Worm (Caenorhabditis elegans) whole organism, L2 larva: Measurements from ENCODE around the gene cyp-13B1.
A peak's percentile ranks its signal among the peaks of the same experiment; 100 is the strongest.

Experiments used
- F13H6.1 ChIP-seq: sonication (generic microtip); optimal IDR thresholded peaks from 2 replicates; lab custom pipeline; 2016; ENCODE audit warnings: missing genetic modification characterization, missing compliant biosample characterization
- Y55F3AM.14 ChIP-seq: fragments of 200-800 bp; sonication (Bioruptor generic); optimal IDR thresholded peaks from 2 replicates; lab custom pipeline; 2018; ENCODE audit warnings: mild to moderate bottlenecking, missing genetic modification characterization, missing compliant biosample characterization
- ZK546.5 ChIP-seq: sonication (generic microtip); optimal IDR thresholded peaks from 2 replicates; lab custom pipeline; 2017; ENCODE audit warnings: missing biosample characterization, missing genetic modification characterization
- aly-2 ChIP-seq: fragments of 150-350 bp; optimal IDR thresholded peaks from 2 replicates; lab custom pipeline; 2014; ENCODE audit warnings: missing biosample characterization, missing genetic modification characterization
- blmp-1 ChIP-seq: sonication (generic microtip); optimal IDR thresholded peaks from 2 replicates; lab custom pipeline; 2017; ENCODE audit warnings: missing genetic modification characterization, mild to moderate bottlenecking, missing compliant biosample characterization, antibody characterized with exemption, moderate library complexity; ENCODE audit not compliant: insufficient read depth
- ceh-16 ChIP-seq: fragments of 150-350 bp; optimal IDR thresholded peaks from 2 replicates; lab custom pipeline; 2014; ENCODE audit warnings: missing biosample characterization, missing genetic modification characterization
- ceh-82 ChIP-seq: fragments of 150-350 bp; optimal IDR thresholded peaks from 2 replicates; lab custom pipeline; 2014; ENCODE audit warnings: missing biosample characterization, missing genetic modification characterization
- crh-2 ChIP-seq: sonication (generic microtip); optimal IDR thresholded peaks from 2 replicates; lab custom pipeline; 2017; ENCODE audit warnings: missing biosample characterization, missing genetic modification characterization
- elt-1 ChIP-seq: fragments of 150-350 bp; optimal IDR thresholded peaks from 2 replicates; lab custom pipeline; 2014; ENCODE audit warnings: missing biosample characterization, missing genetic modification characterization
- elt-3 ChIP-seq: sonication (generic microtip); optimal IDR thresholded peaks from 2 replicates; lab custom pipeline; 2017; ENCODE audit warnings: missing biosample characterization, missing genetic modification characterization
- fos-1 ChIP-seq: fragments of 150-350 bp; optimal IDR thresholded peaks from 2 replicates; lab custom pipeline; 2014; ENCODE audit warnings: missing biosample characterization, missing genetic modification characterization
- gmeb-1 ChIP-seq: fragments of 150-350 bp; optimal IDR thresholded peaks from 2 replicates; lab custom pipeline; 2014; ENCODE audit warnings: missing biosample characterization, missing genetic modification characterization
- lin-11 ChIP-seq: fragments of 150-350 bp; sonication (generic microtip); optimal IDR thresholded peaks from 2 replicates; lab custom pipeline; 2014; ENCODE audit warnings: missing biosample characterization, missing genetic modification characterization, inconsistent platforms, mixed read lengths
- lin-13 ChIP-seq: fragments of 150-350 bp; optimal IDR thresholded peaks from 2 replicates; lab custom pipeline; 2014; ENCODE audit warnings: missing biosample characterization, missing genetic modification reagents, missing genetic modification characterization
- nhr-10 ChIP-seq: sonication (generic microtip); optimal IDR thresholded peaks from 2 replicates; lab custom pipeline; 2017; ENCODE audit warnings: missing biosample characterization, missing genetic modification characterization
- nhr-11 ChIP-seq: fragments of 150-350 bp; optimal IDR thresholded peaks from 2 replicates; lab custom pipeline; 2014; ENCODE audit warnings: missing biosample characterization, missing genetic modification characterization
- nhr-12 ChIP-seq: fragments of 150-350 bp; optimal IDR thresholded peaks from 2 replicates; lab custom pipeline; 2014; ENCODE audit warnings: missing biosample characterization, missing genetic modification characterization
- nhr-129 ChIP-seq: fragments of 150-350 bp; optimal IDR thresholded peaks from 2 replicates; lab custom pipeline; 2014; ENCODE audit warnings: missing biosample characterization, missing genetic modification characterization
- nhr-21 ChIP-seq: fragments of 150-350 bp; optimal IDR thresholded peaks from 2 replicates; lab custom pipeline; 2014; ENCODE audit warnings: missing biosample characterization, missing genetic modification characterization
- nhr-237 ChIP-seq: fragments of 150-350 bp; optimal IDR thresholded peaks from 2 replicates; lab custom pipeline; 2014; ENCODE audit warnings: missing biosample characterization, missing genetic modification characterization
- nhr-25 ChIP-seq: fragments of 150-350 bp; sonication (generic microtip); optimal IDR thresholded peaks from 3 replicates; lab custom pipeline; 2014; ENCODE audit warnings: missing biosample characterization, missing genetic modification characterization
- nhr-6 ChIP-seq: fragments of 150-350 bp; optimal IDR thresholded peaks from 2 replicates; lab custom pipeline; 2014; ENCODE audit warnings: missing biosample characterization, missing genetic modification characterization
- peb-1 ChIP-seq: fragments of 150-350 bp; optimal IDR thresholded peaks from 2 replicates; lab custom pipeline; 2014; ENCODE audit warnings: missing biosample characterization, missing genetic modification characterization
- skn-1 ChIP-seq: sonication (generic microtip); optimal IDR thresholded peaks from 2 replicates; lab custom pipeline; 2017; ENCODE audit warnings: missing biosample characterization, missing genetic modification characterization
- sma-3 ChIP-seq: sonication (generic microtip); optimal IDR thresholded peaks from 2 replicates; lab custom pipeline; 2016; ENCODE audit warnings: missing genetic modification reagents, missing genetic modification characterization, missing compliant biosample characterization
- sma-9 ChIP-seq, 2 experiments: fragments of 150-350 bp in 1 of 2; sonication (generic microtip) in 1 of 2; optimal IDR thresholded peaks; 2 replicates each; lab custom pipeline; 2014 to 2016; ENCODE audit warnings: missing genetic modification characterization in 2 of 2, mild to moderate bottlenecking in 1 of 2, missing biosample characterization in 1 of 2, missing compliant biosample characterization in 1 of 2, missing genetic modification reagents in 1 of 2, moderate library complexity in 1 of 2
- unc-55 ChIP-seq: fragments of 150-350 bp; sonication (generic microtip); optimal IDR thresholded peaks from 3 replicates; lab custom pipeline; 2014; ENCODE audit warnings: missing biosample characterization, missing genetic modification reagents, missing genetic modification characterization
- unc-62 ChIP-seq: fragments of 150-350 bp; optimal IDR thresholded peaks from 2 replicates; lab custom pipeline; 2014; ENCODE audit warnings: missing biosample characterization, missing genetic modification reagents, missing genetic modification characterization
- ztf-11 ChIP-seq: sonication (generic microtip); optimal IDR thresholded peaks from 2 replicates; lab custom pipeline; 2017; ENCODE audit warnings: missing biosample characterization, missing genetic modification characterization
- ztf-4 ChIP-seq: fragments of 150-350 bp; optimal IDR thresholded peaks from 2 replicates; lab custom pipeline; 2014; ENCODE audit warnings: missing biosample characterization, missing genetic modification characterization

The cyp-13B1 gene

ce11 chrX:13380988-13381742, 28.3 kb downstream of the cyp-13B1 start:
- TF ChIP-seq ceh-82 (no peak), nhr-129 (tag; lab: Kevin White, UChicago) (peak; percentile 35), Y55F3AM.14 (GFP tag; lab: Kevin White, UChicago) (no peak), aly-2 (tag; lab: Kevin White, UChicago) (no peak), unc-55 (GFP tag; lab: Kevin White, UChicago) (peak; percentile 36), elt-1 (tag; lab: Kevin White, UChicago) (no peak)

ce11 chrX:13379072-13379471, 30.4 kb downstream of the cyp-13B1 start:
- TF ChIP-seq nhr-6 (tag; lab: Kevin White, UChicago) (no peak), nhr-129 (tag; lab: Kevin White, UChicago) (peak; percentile 3)

- TF ChIP-seq nhr-21 (tag; lab: Kevin White, UChicago) = no peak
- no peak for TF ChIP-seq nhr-11
- no peak for TF ChIP-seq ceh-16 (tag; lab: Kevin White, UChicago)
Observed at ce11 chrX:13376851-13377250, 32.6 kb downstream of the cyp-13B1 start, which contains the start of the genes C49F8.14 and gem-1. Gene C49F8.14, minus strand, starts transcription at chrX:13376949. Gene gem-1, minus strand, starts transcription at chrX:13376992.

ce11 chrX:13376185-13376584, 33.3 kb downstream of the cyp-13B1 start:
- TF ChIP-seq skn-1 (tag; lab: Kevin White, UChicago) = no peak
- no peak for TF ChIP-seq nhr-25 (tag; lab: Kevin White, UChicago)
- TF ChIP-seq lin-13 (GFP tag; lab: Kevin White, UChicago) = no peak

ce11 chrX:13368283-13368682, 41.2 kb downstream of the cyp-13B1 start:
- TF ChIP-seq nhr-21 (tag; lab: Kevin White, UChicago) (no peak), blmp-1 (tag; lab: Kevin White, UChicago) (peak; percentile 1), fos-1 (peak; percentile 89), lin-13 (GFP tag; lab: Kevin White, UChicago) (no peak), lin-11 (no peak), unc-55 (GFP tag; lab: Kevin White, UChicago) (no peak), crh-2 (tag; lab: Kevin White, UChicago) (peak; percentile 39), gmeb-1 (tag; lab: Kevin White, UChicago) (no peak), unc-62 (no peak), nhr-6 (tag; lab: Kevin White, UChicago) (no peak), ZK546.5 (tag; lab: Kevin White, UChicago) (no peak), sma-9 (GFP tag; optimal IDR thresholded peaks at IDR 0.05; lab: Kevin White, UChicago) (peak; percentile 83), sma-9 (tag; optimal IDR thresholded peaks at IDR 0.05; lab: Kevin White, UChicago) (no peak), Y55F3AM.14 (GFP tag; lab: Kevin White, UChicago) (no peak)

ce11 chrX:13366955-13367354, 42.5 kb downstream of the cyp-13B1 start:
- peak; percentile 34 for TF ChIP-seq sma-9 (GFP tag; optimal IDR thresholded peaks at IDR 0.05; lab: Kevin White, UChicago)
- no peak for TF ChIP-seq sma-9 (tag; optimal IDR thresholded peaks at IDR 0.05; lab: Kevin White, UChicago)
- no peak for TF ChIP-seq nhr-12
- peak; percentile 27 for TF ChIP-seq crh-2 (tag; lab: Kevin White, UChicago)
- TF ChIP-seq nhr-129 (tag; lab: Kevin White, UChicago) = peak; percentile 66
- TF ChIP-seq, all 48 proteins: peak for 3

ce11 chrX:13364897-13365296, 44.5 kb downstream of the cyp-13B1 start, which contains the start of gene C49F8.1:
Gene C49F8.1, minus strand, starts transcription at chrX:13364997.
- TF ChIP-seq F13H6.1 (tag; lab: Kevin White, UChicago) (no peak), aly-2 (tag; lab: Kevin White, UChicago) (no peak), unc-55 (GFP tag; lab: Kevin White, UChicago) (peak; percentile 44), ztf-4 (tag; lab: Kevin White, UChicago) (no peak), lin-11 (no peak)

- TF ChIP-seq ZK546.5 (tag; lab: Kevin White, UChicago) = no peak
- no peak for TF ChIP-seq peb-1 (tag; lab: Kevin White, UChicago)
- TF ChIP-seq ztf-11 (tag; lab: Kevin White, UChicago) = no peak
- no peak for TF ChIP-seq nhr-237 (tag; lab: Kevin White, UChicago)
- no peak for TF ChIP-seq nhr-10 (tag; lab: Kevin White, UChicago)
- no peak for TF ChIP-seq elt-3 (tag; lab: Kevin White, UChicago)
- TF ChIP-seq skn-1 (tag; lab: Kevin White, UChicago) = no peak
- no peak for TF ChIP-seq nhr-25 (tag; lab: Kevin White, UChicago)
- no peak for TF ChIP-seq sma-3
Observed at ce11 chrX:13362486-13362885, 47.0 kb downstream of the cyp-13B1 start, which contains the start of gene C49F8.15. Gene C49F8.15, minus strand, starts transcription at chrX:13362586.
